Fruit fly (Drosophila melanogaster) whole organism, embryonic: ENCODE data around the gene ninaB.

ENCODE experiments used
- Adf1 ChIP-seq: fragments of 200-800 bp; sonication (Bioruptor generic); IDR thresholded peaks from 2 replicates; pipeline ENCODE4 v1.3.6; 2022; ENCODE audit warnings: missing biosample characterization, missing genetic modification characterization
- Asciz ChIP-seq: fragments of 200-800 bp; sonication (Bioruptor generic); optimal IDR thresholded peaks from 2 replicates; lab custom pipeline; 2017; ENCODE audit warnings: missing biosample characterization, mild to moderate bottlenecking, missing genetic modification characterization, missing genetic modification reagents
- B-H1 ChIP-seq: fragments of 200-800 bp; sonication (Bioruptor generic); IDR thresholded peaks from 3 replicates; pipeline ENCODE4 v1.3.6; 2022; ENCODE audit warnings: missing biosample characterization, missing genetic modification characterization
- CG10979 ChIP-seq: fragments of 200-800 bp; sonication (Bioruptor generic); optimal IDR thresholded peaks from 2 replicates; lab custom pipeline; 2018; ENCODE audit warnings: missing biosample characterization, mild to moderate bottlenecking, missing genetic modification characterization, moderate library complexity
- CG11093 ChIP-seq: fragments of 200-800 bp; sonication (Bioruptor generic); IDR thresholded peaks from 3 replicates; pipeline ENCODE4 v1.3.6; 2022; ENCODE audit warnings: missing biosample characterization, missing genetic modification characterization
- CG11398 ChIP-seq: fragments of 200-800 bp; sonication (Bioruptor generic); optimal IDR thresholded peaks from 2 replicates; lab custom pipeline; 2016; ENCODE audit warnings: missing biosample characterization, missing genetic modification characterization
- CG12219 ChIP-seq: fragments of 200-800 bp; sonication (Bioruptor generic); optimal IDR thresholded peaks from 3 replicates; lab custom pipeline; 2018; ENCODE audit warnings: missing biosample characterization, mild to moderate bottlenecking, missing genetic modification characterization
- CG12391 ChIP-seq: fragments of 200-800 bp; sonication (Bioruptor generic); optimal IDR thresholded peaks from 3 replicates; lab custom pipeline; 2018; ENCODE audit warnings: missing biosample characterization, mild to moderate bottlenecking, missing genetic modification characterization, moderate library complexity
- CG12659 ChIP-seq: fragments of 200-800 bp; sonication (Bioruptor generic); optimal IDR thresholded peaks from 3 replicates; lab custom pipeline; 2017; ENCODE audit warnings: mild to moderate bottlenecking, missing biosample characterization, missing genetic modification reagents, missing genetic modification characterization
- CG12942 ChIP-seq: fragments of 200-800 bp; sonication (Bioruptor generic); optimal IDR thresholded peaks from 3 replicates; lab custom pipeline; 2016; ENCODE audit warnings: missing biosample characterization, missing genetic modification characterization
- CG13624 ChIP-seq: fragments of 200-800 bp; sonication (Bioruptor generic); optimal IDR thresholded peaks from 2 replicates; lab custom pipeline; 2016; ENCODE audit warnings: missing biosample characterization, missing genetic modification characterization
- CG13775 ChIP-seq: fragments of 200-800 bp; sonication (Bioruptor generic); optimal IDR thresholded peaks from 3 replicates; lab custom pipeline; 2017; ENCODE audit warnings: missing biosample characterization, mild to moderate bottlenecking, missing genetic modification characterization
- CG17568 ChIP-seq: fragments of 200-800 bp; sonication (Bioruptor generic); optimal IDR thresholded peaks from 2 replicates; lab custom pipeline; 2018; ENCODE audit warnings: missing biosample characterization, mild to moderate bottlenecking, missing genetic modification characterization, moderate library complexity
- CG17802 ChIP-seq: fragments of 200-800 bp; sonication (Bioruptor generic); optimal IDR thresholded peaks from 2 replicates; lab custom pipeline; 2018; ENCODE audit warnings: missing biosample characterization, mild to moderate bottlenecking, missing genetic modification characterization, moderate library complexity
- CG17829 ChIP-seq: fragments of 200-800 bp; optimal IDR thresholded peaks from 2 replicates; lab custom pipeline; 2019; ENCODE audit warnings: missing biosample characterization, mild to moderate bottlenecking, missing genetic modification characterization, moderate library complexity
- CG18011 ChIP-seq: fragments of 200-800 bp; sonication (Bioruptor generic); optimal IDR thresholded peaks from 2 replicates; lab custom pipeline; 2017; ENCODE audit warnings: missing biosample characterization, missing genetic modification characterization, mild to moderate bottlenecking, moderate library complexity, missing genotype
- CG31388 ChIP-seq: fragments of 200-800 bp; sonication (Bioruptor generic); optimal IDR thresholded peaks from 2 replicates; lab custom pipeline; 2016; ENCODE audit warnings: missing biosample characterization, missing genetic modification characterization
- CG34224 ChIP-seq: fragments of 200-800 bp; sonication (Bioruptor generic); IDR thresholded peaks from 3 replicates; pipeline ENCODE4 v1.3.6; 2022; ENCODE audit warnings: missing biosample characterization, missing genetic modification characterization; ENCODE audit not compliant: partially characterized antibody
- CG6654 ChIP-seq: fragments of 200-800 bp; sonication (Bioruptor generic); optimal IDR thresholded peaks from 2 replicates; lab custom pipeline; 2017; ENCODE audit warnings: missing biosample characterization, mild to moderate bottlenecking, missing genetic modification characterization
- CG6765 ChIP-seq: fragments of 200-800 bp; sonication (Bioruptor generic); optimal IDR thresholded peaks from 3 replicates; lab custom pipeline; 2017; ENCODE audit warnings: missing biosample characterization, mild to moderate bottlenecking, missing genetic modification characterization
- CrebB ChIP-seq: fragments of 200-800 bp; sonication (Bioruptor generic); optimal IDR thresholded peaks from 3 replicates; lab custom pipeline; 2018; ENCODE audit warnings: missing biosample characterization, mild to moderate bottlenecking, missing genetic modification characterization
- D ChIP-seq, 2 experiments: fragments of 200-800 bp in 1 of 2; fragments of >200 bp in 1 of 2; sonication (Bioruptor generic) in 1 of 2; optimal IDR thresholded peaks; 2 replicates in 1 of 2; 3 replicates in 1 of 2; lab custom pipeline; 2017; ENCODE audit warnings: mild to moderate bottlenecking in 1 of 2, missing biosample characterization in 1 of 2, missing genetic modification characterization in 1 of 2, missing genetic modification reagents in 1 of 2
- Doc2 ChIP-seq: fragments of 200-800 bp; sonication (Bioruptor generic); IDR thresholded peaks from 2 replicates; pipeline ENCODE4 v1.3.6; 2022; ENCODE audit warnings: missing biosample characterization, missing genetic modification characterization
- Fer2 ChIP-seq: fragments of 200-800 bp; sonication (Bioruptor generic); optimal IDR thresholded peaks from 2 replicates; lab custom pipeline; 2018; ENCODE audit warnings: missing biosample characterization, mild to moderate bottlenecking, missing genetic modification characterization, moderate library complexity
- Fer3 ChIP-seq: fragments of 200-800 bp; sonication (Bioruptor generic); optimal IDR thresholded peaks from 2 replicates; lab custom pipeline; 2018; ENCODE audit warnings: missing biosample characterization, mild to moderate bottlenecking, missing genetic modification characterization, moderate library complexity
- Gsc ChIP-seq: fragments of 200-800 bp; sonication (Bioruptor generic); IDR thresholded peaks from 2 replicates; pipeline ENCODE4 v1.3.6; 2022; ENCODE audit warnings: missing biosample characterization, missing genetic modification characterization
- HLH3B ChIP-seq: fragments of 200-800 bp; sonication (Bioruptor generic); IDR thresholded peaks from 2 replicates; pipeline ENCODE4 v1.3.6; 2022; ENCODE audit warnings: missing biosample characterization, missing genetic modification characterization
- HLH54F ChIP-seq: fragments of 200-800 bp; sonication (Bioruptor generic); optimal IDR thresholded peaks from 3 replicates; lab custom pipeline; 2016; ENCODE audit warnings: missing biosample characterization, missing genetic modification characterization
- Kr ChIP-seq: fragments of 200-800 bp; sonication (Bioruptor generic); optimal IDR thresholded peaks from 2 replicates; lab custom pipeline; 2017; ENCODE audit warnings: missing biosample characterization, mild to moderate bottlenecking, missing genetic modification characterization
- Max ChIP-seq: fragments of 200-800 bp; sonication (Bioruptor generic); optimal IDR thresholded peaks from 2 replicates; lab custom pipeline; 2016; ENCODE audit warnings: missing biosample characterization, mild to moderate bottlenecking, missing genetic modification characterization
- Nf-YC ChIP-seq: fragments of 200-800 bp; optimal IDR thresholded peaks from 3 replicates; lab custom pipeline; 2019; ENCODE audit warnings: missing biosample characterization, mild to moderate bottlenecking, missing genetic modification characterization, moderate library complexity
- Opbp ChIP-seq: fragments of 200-800 bp; sonication (Bioruptor generic); IDR thresholded peaks from 3 replicates; pipeline ENCODE4 v1.3.6; 2022; ENCODE audit warnings: missing biosample characterization, missing genetic modification characterization; ENCODE audit not compliant: partially characterized antibody
- Sox102F ChIP-seq: fragments of 200-800 bp; sonication (Bioruptor generic); optimal IDR thresholded peaks from 2 replicates; lab custom pipeline; 2018; ENCODE audit warnings: missing biosample characterization, mild to moderate bottlenecking, missing genetic modification characterization, moderate library complexity
- ase ChIP-seq: fragments of 200-800 bp; sonication (Bioruptor generic); IDR thresholded peaks from 3 replicates; pipeline ENCODE4 v1.3.6; 2022; ENCODE audit warnings: missing biosample characterization, missing genetic modification characterization
- bab2 ChIP-seq: fragments of 200-800 bp; sonication (Bioruptor generic); optimal IDR thresholded peaks from 2 replicates; lab custom pipeline; 2016; ENCODE audit warnings: missing biosample characterization, missing genetic modification characterization
- ems ChIP-seq: fragments of 200-800 bp; sonication (Bioruptor generic); optimal IDR thresholded peaks from 3 replicates; lab custom pipeline; 2016; ENCODE audit warnings: missing biosample characterization, missing genetic modification characterization
- esg ChIP-seq: fragments of 200-800 bp; sonication (Bioruptor generic); conservative IDR thresholded peaks from 2 replicates; pipeline ENCODE4 v1.3.6; 2022; ENCODE audit warnings: missing biosample characterization, missing genetic modification characterization
- ewg ChIP-seq: fragments of 200-800 bp; sonication (Bioruptor generic); optimal IDR thresholded peaks from 3 replicates; lab custom pipeline; 2017; ENCODE audit warnings: mild to moderate bottlenecking, missing biosample characterization, missing genetic modification reagents, missing genetic modification characterization
- gsb ChIP-seq: fragments of 200-800 bp; sonication (Bioruptor generic); IDR thresholded peaks from 2 replicates; pipeline ENCODE4 v1.3.6; 2022; ENCODE audit warnings: missing biosample characterization, missing genetic modification characterization
- nerfin-1 ChIP-seq: fragments of 200-800 bp; sonication (Bioruptor generic); optimal IDR thresholded peaks from 3 replicates; lab custom pipeline; 2019; ENCODE audit warnings: missing biosample characterization, mild to moderate bottlenecking, missing genetic modification characterization, moderate library complexity
- org-1 ChIP-seq: fragments of 200-800 bp; sonication (Bioruptor generic); optimal IDR thresholded peaks from 2 replicates; lab custom pipeline; 2017; ENCODE audit warnings: missing biosample characterization, missing genetic modification characterization
- pfk ChIP-seq: fragments of 200-800 bp; sonication (Bioruptor generic); optimal IDR thresholded peaks from 2 replicates; lab custom pipeline; 2018; ENCODE audit warnings: missing biosample characterization, mild to moderate bottlenecking, missing genetic modification characterization, moderate library complexity
- phol ChIP-seq: fragments of 200-800 bp; sonication (Bioruptor generic); optimal IDR thresholded peaks from 3 replicates; lab custom pipeline; 2018; ENCODE audit warnings: missing biosample characterization, mild to moderate bottlenecking, missing genetic modification characterization, moderate library complexity
- ranshi ChIP-seq: fragments of 200-800 bp; sonication (Bioruptor generic); IDR thresholded peaks from 2 replicates; pipeline ENCODE4 v1.3.6; 2022; ENCODE audit warnings: missing biosample characterization, missing genetic modification characterization
- ro ChIP-seq: fragments of 200-800 bp; sonication (Bioruptor generic); IDR thresholded peaks from 2 replicates; pipeline ENCODE4 v1.3.6; 2022; ENCODE audit warnings: missing biosample characterization, missing genetic modification characterization
- sc ChIP-seq, 3 experiments: fragments of >200 bp in 2 of 3; fragments of 200-800 bp in 1 of 3; sonication (Bioruptor generic) in 1 of 3; optimal IDR thresholded peaks; 2 replicates in 2 of 3; 3 replicates in 1 of 3; lab custom pipeline; 2017; ENCODE audit warnings: mild to moderate bottlenecking in 1 of 3, missing biosample characterization in 1 of 3, missing genetic modification characterization in 1 of 3, missing genetic modification reagents in 1 of 3
- sens ChIP-seq: fragments of 200-800 bp; sonication (Bioruptor generic); peaks from one replicate; lab custom pipeline; 2016; ENCODE audit warnings: missing biosample characterization, missing genetic modification characterization
- slp2 ChIP-seq: fragments of 200-800 bp; sonication (Bioruptor generic); optimal IDR thresholded peaks from 2 replicates; lab custom pipeline; 2016; ENCODE audit warnings: missing biosample characterization, missing genetic modification characterization
- stwl ChIP-seq: fragments of 200-800 bp; sonication (Bioruptor generic); optimal IDR thresholded peaks from 3 replicates; lab custom pipeline; 2018; ENCODE audit warnings: missing biosample characterization, mild to moderate bottlenecking, missing genetic modification characterization, moderate library complexity
- wor ChIP-seq: fragments of 200-800 bp; sonication (Bioruptor generic); IDR thresholded peaks from 2 replicates; pipeline ENCODE4 v1.3.6; 2022; ENCODE audit warnings: missing biosample characterization, missing genetic modification characterization

Gene ninaB

dm6 chr3R:13713541-13713940, 13.2 kb downstream of the ninaB start:
- TF ChIP-seq HLH3B (GFP tag; lab: Robert Waterston, UW) (peak; percentile 37; the same call in 1 of the 2 replicates), CrebB (tag; lab: Kevin White, UChicago) (no peak), CG12659 (GFP tag; lab: Kevin White, UChicago) (peak; percentile 8), pfk (GFP tag; lab: Kevin White, UChicago) (no peak), phol (tag; lab: Kevin White, UChicago) (peak; percentile 58), Kr (no peak), CG11398 (GFP tag; lab: Kevin White, UChicago) (no peak), ems (GFP tag; lab: Kevin White, UChicago) (no peak), CG17802 (tag; lab: Kevin White, UChicago) (no peak), CG10979 (peak; percentile 58), CG12942 (GFP tag; lab: Kevin White, UChicago) (no peak), Sox102F (GFP tag; lab: Kevin White, UChicago) (peak; percentile 52), sens (GFP tag; lab: Kevin White, UChicago) (no peak), CG17568 (no peak), Gsc (GFP tag; lab: Robert Waterston, UW) (no peak), Fer3 (tag; lab: Kevin White, UChicago) (peak; percentile 43), Opbp (GFP tag; lab: Robert Waterston, UW) (no peak), Fer2 (no peak), sc (optimal IDR thresholded peaks at IDR 0.05; lab: Kevin White, UChicago) (no peak), sc (GFP tag; optimal IDR thresholded peaks at IDR 0.05; lab: Kevin White, UChicago) (peak; percentile 28), ro (GFP tag; lab: Robert Waterston, UW) (no peak), HLH54F (GFP tag; lab: Kevin White, UChicago) (no peak), CG17829 (peak; percentile 68), CG6765 (GFP tag; lab: Kevin White, UChicago) (no peak), esg (GFP tag; lab: Robert Waterston, UW) (no peak), slp2 (no peak), gsb (GFP tag; lab: Robert Waterston, UW) (no peak), Nf-YC (peak; percentile 19), CG34224 (no peak), Max (no peak), D (optimal IDR thresholded peaks at IDR 0.05; lab: Kevin White, UChicago) (no peak), D (GFP tag; optimal IDR thresholded peaks at IDR 0.05; lab: Kevin White, UChicago) (peak; percentile 33), org-1 (GFP tag; lab: Kevin White, UChicago) (no peak), CG13775 (GFP tag; lab: Kevin White, UChicago) (peak; percentile 20), wor (no peak), CG11093 (GFP tag; lab: Robert Waterston, UW) (no peak), CG12391 (tag; lab: Kevin White, UChicago) (peak; percentile 53), ranshi (GFP tag; lab: Robert Waterston, UW) (no peak), CG31388 (GFP tag; lab: Kevin White, UChicago) (no peak), bab2 (GFP tag; lab: Kevin White, UChicago) (no peak), CG6654 (GFP tag; lab: Kevin White, UChicago) (no peak), stwl (no peak), CG13624 (GFP tag; lab: Kevin White, UChicago) (no peak), Adf1 (no peak), CG18011 (GFP tag; lab: Kevin White, UChicago) (no peak), ase (no peak), ewg (GFP tag; lab: Kevin White, UChicago) (no peak), B-H1 (GFP tag; lab: Robert Waterston, UW) (no peak), Doc2 (GFP tag; lab: Robert Waterston, UW) (no peak), nerfin-1 (tag; lab: Kevin White, UChicago) (peak; percentile 6), Asciz (GFP tag; lab: Kevin White, UChicago) (peak; percentile 66), CG12219 (GFP tag; lab: Kevin White, UChicago) (no peak)
